Worm (Caenorhabditis elegans) whole organism, L3 larva: ENCODE data around the gene F19B6.3.

Source experiments
- aly-2 ChIP-seq: fragments of 150-350 bp; optimal IDR thresholded peaks from 2 replicates; lab custom pipeline; 2014; ENCODE audit warnings: missing biosample characterization, missing genetic modification characterization
- fkh-10 ChIP-seq: sonication (generic microtip); optimal IDR thresholded peaks from 2 replicates; lab custom pipeline; 2017; ENCODE audit warnings: missing biosample characterization, missing genetic modification reagents, missing genetic modification characterization
- fos-1 ChIP-seq: fragments of 150-350 bp; optimal IDR thresholded peaks from 2 replicates; lab custom pipeline; 2014; ENCODE audit warnings: missing biosample characterization, missing genetic modification characterization
- jun-1 ChIP-seq: fragments of 150-350 bp; optimal IDR thresholded peaks from 2 replicates; lab custom pipeline; 2014; ENCODE audit warnings: missing biosample characterization, missing genetic modification reagents, missing genetic modification characterization
- lin-15B ChIP-seq: fragments of 150-350 bp; optimal IDR thresholded peaks from 2 replicates; lab custom pipeline; 2014; ENCODE audit warnings: missing biosample characterization, missing genetic modification characterization
- lin-39 ChIP-seq: fragments of 150-350 bp; optimal IDR thresholded peaks from 2 replicates; lab custom pipeline; 2018; ENCODE audit warnings: missing biosample characterization, missing genetic modification reagents, missing genetic modification characterization
- mml-1 ChIP-seq: fragments of 150-350 bp; sonication (generic microtip); optimal IDR thresholded peaks from 3 replicates; lab custom pipeline; 2014; ENCODE audit warnings: missing biosample characterization, missing genetic modification characterization
- nhr-12 ChIP-seq: fragments of 150-350 bp; optimal IDR thresholded peaks from 2 replicates; lab custom pipeline; 2014; ENCODE audit warnings: missing biosample characterization, missing genetic modification characterization
- nhr-237 ChIP-seq: fragments of 150-350 bp; optimal IDR thresholded peaks from 2 replicates; lab custom pipeline; 2014; ENCODE audit warnings: missing biosample characterization, missing genetic modification characterization
- nhr-28 ChIP-seq: fragments of 150-350 bp; optimal IDR thresholded peaks from 2 replicates; lab custom pipeline; 2014; ENCODE audit warnings: missing biosample characterization, missing genetic modification characterization
- pha-4 ChIP-seq: fragments of 150-350 bp; optimal IDR thresholded peaks from 2 replicates; lab custom pipeline; 2014; ENCODE audit warnings: missing biosample characterization, missing genetic modification reagents, missing genetic modification characterization
- snpc-4 ChIP-seq: fragments of 150-350 bp; optimal IDR thresholded peaks from 2 replicates; lab custom pipeline; 2014; ENCODE audit warnings: missing biosample characterization, missing genetic modification characterization
- unc-39 ChIP-seq: sonication (generic microtip); optimal IDR thresholded peaks from 4 replicates; lab custom pipeline; 2017; ENCODE audit warnings: missing biosample characterization, missing genetic modification characterization
- zag-1 ChIP-seq: fragments of 150-350 bp; optimal IDR thresholded peaks from 2 replicates; lab custom pipeline; 2014; ENCODE audit warnings: missing biosample characterization, missing genetic modification characterization

DNA sequence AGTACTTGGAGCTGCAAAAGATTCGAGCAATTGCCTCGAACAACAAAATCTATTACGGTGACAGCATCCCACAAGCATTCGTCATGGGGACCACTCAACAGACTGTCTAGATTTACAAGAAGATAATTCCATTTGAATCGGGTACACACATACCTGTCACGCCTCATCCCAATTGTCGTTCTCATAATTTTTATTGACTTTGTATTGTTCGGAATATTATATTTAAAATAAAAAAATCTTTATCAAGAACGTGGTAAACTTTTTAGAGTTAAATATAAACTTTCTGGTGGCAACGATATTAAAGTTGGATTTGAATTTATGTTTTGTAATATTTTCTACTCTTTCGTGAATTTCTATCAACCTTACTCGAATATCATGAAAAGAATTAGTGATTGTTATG is 37.9 kb upstream of the F19B6.3 start, which contains the start of gene C42C1.9:
- TF ChIP-seq lin-39 (tag; lab: Kevin White, UChicago): no peak
- no peak for TF ChIP-seq fkh-10 (GFP tag; lab: Kevin White, UChicago)
- TF ChIP-seq lin-15B (tag; lab: Kevin White, UChicago): no peak
- TF ChIP-seq fos-1 (tag; lab: Kevin White, UChicago): no peak
- no peak for TF ChIP-seq snpc-4 (tag; lab: Kevin White, UChicago)
- no peak for TF ChIP-seq unc-39 (tag; lab: Kevin White, UChicago)
- TF ChIP-seq jun-1: no peak
- TF ChIP-seq zag-1 (tag; lab: Kevin White, UChicago): no peak
- no peak for TF ChIP-seq nhr-237 (tag; lab: Kevin White, UChicago)
- no peak for TF ChIP-seq aly-2 (tag; lab: Kevin White, UChicago)
- TF ChIP-seq nhr-28: no peak
- no peak for TF ChIP-seq pha-4
- no peak for TF ChIP-seq nhr-12 (tag; lab: Kevin White, UChicago)
- no peak for TF ChIP-seq mml-1 (tag; lab: Kevin White, UChicago)
